Worm (Caenorhabditis elegans) whole organism, L4 larva: Measurements from ENCODE around the gene col-103.

Experiments used
- F49E8.2 ChIP-seq: sonication (generic microtip); optimal IDR thresholded peaks from 2 replicates; lab custom pipeline; 2016; ENCODE audit warnings: missing compliant biosample characterization, mild to moderate bottlenecking, missing genetic modification characterization, borderline replicate concordance
- aly-2 ChIP-seq: sonication (generic microtip); optimal IDR thresholded peaks from 2 replicates; lab custom pipeline; 2018; ENCODE audit warnings: missing biosample characterization, missing genetic modification characterization
- duxl-1 ChIP-seq: sonication (generic microtip); optimal IDR thresholded peaks from 2 replicates; lab custom pipeline; 2016; ENCODE audit warnings: mild to moderate bottlenecking, missing genetic modification characterization, moderate library complexity, missing compliant biosample characterization; ENCODE audit not compliant: poor library complexity
- nhr-10 ChIP-seq: fragments of 150-350 bp; optimal IDR thresholded peaks from 2 replicates; lab custom pipeline; 2014; ENCODE audit warnings: missing biosample characterization, missing genetic modification characterization
- nhr-42 ChIP-seq: fragments of 200-800 bp; sonication (Bioruptor generic); IDR thresholded peaks from 2 replicates; pipeline ENCODE4 v1.3.6; 2022; ENCODE audit warnings: missing genetic modification characterization, missing compliant biosample characterization
- tra-1 ChIP-seq: fragments of 200-800 bp; sonication (Bioruptor generic); IDR thresholded peaks from 2 replicates; pipeline ENCODE4 v1.3.6; 2022; ENCODE audit warnings: missing genetic modification reagents, missing genetic modification characterization, missing compliant biosample characterization

- TF ChIP-seq tra-1 (GFP tag; lab: Robert Waterston, UW), result no peak
- TF ChIP-seq aly-2, result no peak
- TF ChIP-seq duxl-1 (tag; lab: Kevin White, UChicago), result no peak
- no peak for TF ChIP-seq F49E8.2
- no peak for TF ChIP-seq nhr-10 (tag; lab: Kevin White, UChicago)
- TF ChIP-seq nhr-42 (GFP tag; lab: Robert Waterston, UW), result no peak
Observed at ce11 chrIV:756421-756820, 7.1 kb downstream of the col-103 start, which contains the start of gene srt-23.
